Worm (Caenorhabditis elegans) whole organism, L3 larva: ENCODE measurements around the gene chhy-1.

ENCODE experiments used
- fkh-2 ChIP-seq: fragments of 150-350 bp; optimal IDR thresholded peaks from 2 replicates; lab custom pipeline; 2014; ENCODE audit warnings: missing biosample characterization, missing genetic modification reagents, missing genetic modification characterization
- nfya-1 ChIP-seq: sonication (generic microtip); optimal IDR thresholded peaks from 2 replicates; lab custom pipeline; 2017; ENCODE audit warnings: missing genetic modification characterization, mild to moderate bottlenecking, missing compliant biosample characterization, antibody characterized with exemption, moderate library complexity; ENCODE audit not compliant: insufficient read depth
- nhr-237 ChIP-seq: fragments of 150-350 bp; optimal IDR thresholded peaks from 2 replicates; lab custom pipeline; 2014; ENCODE audit warnings: missing biosample characterization, missing genetic modification characterization
- nhr-28 ChIP-seq: fragments of 150-350 bp; optimal IDR thresholded peaks from 2 replicates; lab custom pipeline; 2014; ENCODE audit warnings: missing biosample characterization, missing genetic modification characterization
- nhr-76 ChIP-seq: fragments of 150-350 bp; sonication (generic microtip); optimal IDR thresholded peaks from 5 replicates; lab custom pipeline; 2014; ENCODE audit warnings: missing biosample characterization, missing genetic modification characterization
- pqm-1 ChIP-seq: fragments of 150-350 bp; optimal IDR thresholded peaks from 2 replicates; lab custom pipeline; 2017; ENCODE audit warnings: missing biosample characterization, missing genetic modification characterization, inconsistent platforms
- snpc-4 ChIP-seq: fragments of 150-350 bp; optimal IDR thresholded peaks from 2 replicates; lab custom pipeline; 2014; ENCODE audit warnings: missing biosample characterization, missing genetic modification characterization

- no peak for TF ChIP-seq nhr-76
- no peak for TF ChIP-seq nhr-28
- no peak for TF ChIP-seq nhr-237 (tag; lab: Kevin White, UChicago)
- no peak for TF ChIP-seq snpc-4
- TF ChIP-seq pqm-1 (tag; lab: Kevin White, UChicago) = no peak
- TF ChIP-seq nfya-1 (tag; lab: Kevin White, UChicago) = no peak
- TF ChIP-seq fkh-2 (tag; lab: Kevin White, UChicago) = no peak
Observed at ce11 chrII:8593840-8594625, 23.4 kb downstream of the chhy-1 start, which contains the start of gene aptf-3.
